Fruit fly (Drosophila melanogaster) whole organism, embryonic: ENCODE measurements around the gene peb.

Experiments used
- Aef1 ChIP-seq: fragments of 200-800 bp; sonication (Bioruptor generic); IDR thresholded peaks from 3 replicates; pipeline ENCODE4 v1.3.6; 2022; ENCODE audit warnings: missing biosample characterization, missing genetic modification characterization
- Asciz ChIP-seq: fragments of 200-800 bp; sonication (Bioruptor generic); optimal IDR thresholded peaks from 2 replicates; lab custom pipeline; 2017; ENCODE audit warnings: missing biosample characterization, mild to moderate bottlenecking, missing genetic modification characterization, missing genetic modification reagents
- BEAF-32 ChIP-seq: fragments of 200-800 bp; sonication (Bioruptor generic); optimal IDR thresholded peaks from 3 replicates; lab custom pipeline; 2017; ENCODE audit warnings: missing biosample characterization, missing genetic modification characterization, mild to moderate bottlenecking, moderate library complexity, missing genetic modification reagents
- BtbVII ChIP-seq: fragments of 200-800 bp; sonication (Bioruptor generic); optimal IDR thresholded peaks from 3 replicates; lab custom pipeline; 2017; ENCODE audit warnings: missing biosample characterization, mild to moderate bottlenecking, missing genetic modification characterization
- CG13287 ChIP-seq: fragments of 200-800 bp; sonication (Bioruptor generic); IDR thresholded peaks from 2 replicates; pipeline ENCODE4 v1.3.6; 2022; ENCODE audit warnings: missing biosample characterization, missing genetic modification characterization; ENCODE audit not compliant: partially characterized antibody
- CG14441 ChIP-seq: fragments of 200-800 bp; sonication (Bioruptor generic); IDR thresholded peaks from 2 replicates; pipeline ENCODE4 v1.3.6; 2022; ENCODE audit warnings: missing biosample characterization, missing genetic modification characterization
- CG1603 ChIP-seq: fragments of 200-800 bp; sonication (Bioruptor generic); optimal IDR thresholded peaks from 2 replicates; lab custom pipeline; 2019; ENCODE audit warnings: missing biosample characterization, mild to moderate bottlenecking, missing genetic modification characterization, moderate library complexity
- CG18476 ChIP-seq: fragments of 200-800 bp; sonication (Bioruptor generic); optimal IDR thresholded peaks from 2 replicates; lab custom pipeline; 2016; ENCODE audit warnings: missing biosample characterization, mild to moderate bottlenecking, missing genetic modification characterization
- CG18764 ChIP-seq: fragments of 200-800 bp; sonication (Bioruptor generic); optimal IDR thresholded peaks from 3 replicates; lab custom pipeline; 2016; ENCODE audit warnings: missing biosample characterization, missing genetic modification characterization
- CG2116 ChIP-seq: fragments of 200-800 bp; sonication (Bioruptor generic); optimal IDR thresholded peaks from 3 replicates; lab custom pipeline; 2018; ENCODE audit warnings: missing biosample characterization, mild to moderate bottlenecking, missing genetic modification characterization
- CG2202 ChIP-seq: fragments of 200-800 bp; sonication (Bioruptor generic); optimal IDR thresholded peaks from 2 replicates; lab custom pipeline; 2018; ENCODE audit warnings: missing biosample characterization, mild to moderate bottlenecking, missing genetic modification characterization
- CG32532 ChIP-seq: fragments of 200-800 bp; sonication (Bioruptor generic); IDR thresholded peaks from 2 replicates; pipeline ENCODE4 v1.3.6; 2022; ENCODE audit warnings: missing biosample characterization, missing genetic modification characterization
- CG34224 ChIP-seq: fragments of 200-800 bp; sonication (Bioruptor generic); IDR thresholded peaks from 3 replicates; pipeline ENCODE4 v1.3.6; 2022; ENCODE audit warnings: missing biosample characterization, missing genetic modification characterization; ENCODE audit not compliant: partially characterized antibody
- CG3995 ChIP-seq: fragments of 200-800 bp; sonication (Bioruptor generic); optimal IDR thresholded peaks from 3 replicates; lab custom pipeline; 2016; ENCODE audit warnings: missing biosample characterization, missing genetic modification characterization
- CG6654 ChIP-seq: fragments of 200-800 bp; sonication (Bioruptor generic); optimal IDR thresholded peaks from 2 replicates; lab custom pipeline; 2017; ENCODE audit warnings: missing biosample characterization, mild to moderate bottlenecking, missing genetic modification characterization
- CG6791 ChIP-seq: fragments of 200-800 bp; sonication (Bioruptor generic); IDR thresholded peaks from 3 replicates; pipeline ENCODE4 v1.3.6; 2022; ENCODE audit warnings: missing biosample characterization, missing genetic modification characterization; ENCODE audit not compliant: partially characterized antibody
- CG6854 ChIP-seq: fragments of 200-800 bp; sonication (Bioruptor generic); optimal IDR thresholded peaks from 3 replicates; lab custom pipeline; 2017; ENCODE audit warnings: missing biosample characterization, mild to moderate bottlenecking, missing genetic modification characterization
- CG9932 ChIP-seq: fragments of 200-800 bp; sonication (Bioruptor generic); IDR thresholded peaks from 2 replicates; pipeline ENCODE4 v1.3.6; 2022; ENCODE audit warnings: missing biosample characterization, missing genetic modification characterization
- Camta ChIP-seq: fragments of 200-800 bp; sonication (Bioruptor generic); optimal IDR thresholded peaks from 2 replicates; lab custom pipeline; 2016; ENCODE audit warnings: missing biosample characterization, missing genetic modification characterization
- Dip3 ChIP-seq: fragments of 200-800 bp; sonication (Bioruptor generic); optimal IDR thresholded peaks from 3 replicates; lab custom pipeline; 2016; ENCODE audit warnings: missing biosample characterization, missing genetic modification characterization
- E2f2 ChIP-seq: fragments of 200-800 bp; sonication (Bioruptor generic); IDR thresholded peaks from 2 replicates; pipeline ENCODE4 v1.3.6; 2022; ENCODE audit warnings: missing biosample characterization, missing genetic modification characterization
- Elba2 ChIP-seq: fragments of 200-800 bp; sonication (Bioruptor generic); optimal IDR thresholded peaks from 3 replicates; lab custom pipeline; 2016; ENCODE audit warnings: missing biosample characterization, missing genetic modification characterization
- Gug ChIP-seq: fragments of 200-800 bp; sonication (Bioruptor generic); IDR thresholded peaks from 4 replicates; pipeline ENCODE4 v1.3.6; 2022; ENCODE audit warnings: missing biosample characterization, missing genetic modification characterization
- HLH54F ChIP-seq: fragments of 200-800 bp; sonication (Bioruptor generic); optimal IDR thresholded peaks from 3 replicates; lab custom pipeline; 2016; ENCODE audit warnings: missing biosample characterization, missing genetic modification characterization
- HLHmδ ChIP-seq: fragments of 200-800 bp; sonication (Bioruptor generic); optimal IDR thresholded peaks from 2 replicates; lab custom pipeline; 2018; ENCODE audit warnings: missing biosample characterization, mild to moderate bottlenecking, missing genetic modification characterization, moderate library complexity
- Hand ChIP-seq: fragments of 200-800 bp; sonication (Bioruptor generic); optimal IDR thresholded peaks from 2 replicates; lab custom pipeline; 2017; ENCODE audit warnings: mild to moderate bottlenecking, missing biosample characterization, missing genetic modification reagents, missing genetic modification characterization
- HmgZ ChIP-seq: fragments of 200-800 bp; sonication (Bioruptor generic); optimal IDR thresholded peaks from 2 replicates; lab custom pipeline; 2018; ENCODE audit warnings: missing biosample characterization, mild to moderate bottlenecking, missing genetic modification characterization
- Hr39 ChIP-seq: fragments of >200 bp; optimal IDR thresholded peaks from 2 replicates; lab custom pipeline; 2017
- Hr78 ChIP-seq, 2 experiments: fragments of 200-800 bp in 1 of 2; fragments of >200 bp in 1 of 2; sonication (Bioruptor generic) in 1 of 2; optimal IDR thresholded peaks; 2 replicates each; lab custom pipeline; 2017 to 2019; ENCODE audit warnings: missing biosample characterization in 2 of 2, missing genetic modification characterization in 2 of 2, mild to moderate bottlenecking in 1 of 2, moderate library complexity in 1 of 2
- Max ChIP-seq: fragments of 200-800 bp; sonication (Bioruptor generic); optimal IDR thresholded peaks from 2 replicates; lab custom pipeline; 2016; ENCODE audit warnings: missing biosample characterization, mild to moderate bottlenecking, missing genetic modification characterization
- Med ChIP-seq: fragments of 200-800 bp; sonication (Bioruptor generic); peaks from one replicate; lab custom pipeline; 2016; ENCODE audit warnings: missing biosample characterization, missing genetic modification characterization, mild to moderate bottlenecking, inconsistent platforms, moderate library complexity
- Meics ChIP-seq: fragments of 200-800 bp; sonication (Bioruptor generic); optimal IDR thresholded peaks from 2 replicates; lab custom pipeline; 2017; ENCODE audit warnings: missing biosample characterization, mild to moderate bottlenecking, missing genetic modification characterization
- Pdp1 ChIP-seq, 2 experiments: fragments of 200-800 bp; sonication (Bioruptor generic); optimal IDR thresholded peaks; 3 replicates each; lab custom pipeline; 2016; ENCODE audit warnings: missing biosample characterization in 2 of 2, missing genetic modification characterization in 2 of 2, mild to moderate bottlenecking in 1 of 2, moderate library complexity in 1 of 2
- Usf ChIP-seq: fragments of 200-800 bp; sonication (Bioruptor generic); optimal IDR thresholded peaks from 2 replicates; lab custom pipeline; 2017; ENCODE audit warnings: missing genotype, missing biosample characterization, missing genetic modification characterization
- YL-1 ChIP-seq: fragments of 200-800 bp; sonication (Bioruptor generic); optimal IDR thresholded peaks from 3 replicates; lab custom pipeline; 2017; ENCODE audit warnings: missing biosample characterization, mild to moderate bottlenecking, missing genetic modification characterization
- ara ChIP-seq: fragments of 200-800 bp; sonication (Bioruptor generic); IDR thresholded peaks from 2 replicates; pipeline ENCODE4 v1.3.6; 2022; ENCODE audit warnings: missing biosample characterization, missing genetic modification characterization
- crol ChIP-seq: fragments of 200-800 bp; sonication (Bioruptor generic); IDR thresholded peaks from 2 replicates; pipeline ENCODE4 v1.3.6; 2022; ENCODE audit warnings: missing biosample characterization, missing genetic modification characterization
- fd96Cb ChIP-seq: fragments of 200-800 bp; sonication (Bioruptor generic); optimal IDR thresholded peaks from 2 replicates; lab custom pipeline; 2018; ENCODE audit warnings: missing biosample characterization, mild to moderate bottlenecking, missing genetic modification characterization, moderate library complexity
- gfzf ChIP-seq: fragments of 200-800 bp; sonication (Bioruptor generic); optimal IDR thresholded peaks from 2 replicates; lab custom pipeline; 2016; ENCODE audit warnings: missing biosample characterization, mild to moderate bottlenecking, missing genetic modification characterization, moderate library complexity
- gsb ChIP-seq: fragments of 200-800 bp; sonication (Bioruptor generic); IDR thresholded peaks from 2 replicates; pipeline ENCODE4 v1.3.6; 2022; ENCODE audit warnings: missing biosample characterization, missing genetic modification characterization
- hb ChIP-seq: fragments of 200-800 bp; sonication (Bioruptor generic); IDR thresholded peaks from 3 replicates; pipeline ENCODE4 v1.3.6; 2022; ENCODE audit warnings: missing biosample characterization, missing genetic modification characterization; ENCODE audit not compliant: partially characterized antibody
- pb ChIP-seq: fragments of 200-800 bp; sonication (Bioruptor generic); optimal IDR thresholded peaks from 3 replicates; lab custom pipeline; 2016; ENCODE audit warnings: missing biosample characterization, missing genetic modification characterization
- sens ChIP-seq: fragments of 200-800 bp; sonication (Bioruptor generic); peaks from one replicate; lab custom pipeline; 2016; ENCODE audit warnings: missing biosample characterization, missing genetic modification characterization
- sens-2 ChIP-seq: fragments of 200-800 bp; sonication (Bioruptor generic); IDR thresholded peaks from 2 replicates; pipeline ENCODE4 v1.3.6; 2022; ENCODE audit warnings: missing biosample characterization, missing genetic modification characterization
- shn ChIP-seq: fragments of 200-800 bp; sonication (Bioruptor generic); optimal IDR thresholded peaks from 3 replicates; lab custom pipeline; 2016; ENCODE audit warnings: missing biosample characterization, missing genetic modification characterization
- ssp ChIP-seq: fragments of 200-800 bp; sonication (Bioruptor generic); IDR thresholded peaks from 2 replicates; pipeline ENCODE4 v1.3.6; 2022; ENCODE audit warnings: missing biosample characterization, missing genetic modification characterization
- stwl ChIP-seq: fragments of 200-800 bp; sonication (Bioruptor generic); optimal IDR thresholded peaks from 3 replicates; lab custom pipeline; 2018; ENCODE audit warnings: missing biosample characterization, mild to moderate bottlenecking, missing genetic modification characterization, moderate library complexity
- tgo ChIP-seq: fragments of 200-800 bp; sonication (Bioruptor generic); IDR thresholded peaks from 3 replicates; pipeline ENCODE4 v1.3.6; 2022; ENCODE audit warnings: missing biosample characterization, missing genetic modification characterization
- tna ChIP-seq: fragments of 200-800 bp; sonication (Bioruptor generic); IDR thresholded peaks from 2 replicates; pipeline ENCODE4 v1.3.6; 2022; ENCODE audit warnings: missing biosample characterization, missing genetic modification characterization; ENCODE audit not compliant: partially characterized antibody
- zfh1 ChIP-seq: fragments of 200-800 bp; sonication (Bioruptor generic); IDR thresholded peaks from 3 replicates; pipeline ENCODE4 v1.3.6; 2022; ENCODE audit warnings: missing biosample characterization, missing genetic modification characterization

The peb gene

dm6 chrX:4647316-4648046, 30.1 kb downstream of the peb start, which contains the start of the genes HLH4C and mRpL30 (continued):
- TF ChIP-seq zfh1 (GFP tag; lab: Robert Waterston, UW) (no peak), CG13287 (GFP tag; lab: Robert Waterston, UW) (peak; percentile 81), E2f2 (GFP tag; lab: Robert Waterston, UW) (peak; percentile 78), sens-2 (GFP tag; lab: Robert Waterston, UW) (no peak), HLHmδ (GFP tag; lab: Kevin White, UChicago) (no peak), tna (GFP tag; lab: Robert Waterston, UW) (peak; percentile 99), Dip3 (GFP tag; lab: Kevin White, UChicago) (no peak), CG6854 (GFP tag; lab: Kevin White, UChicago) (no peak), Usf (GFP tag; lab: Kevin White, UChicago) (no peak), Hand (GFP tag; lab: Kevin White, UChicago) (no peak), stwl (tag; lab: Kevin White, UChicago) (peak; percentile 63), BtbVII (GFP tag; lab: Kevin White, UChicago) (no peak), crol (no peak), YL-1 (GFP tag; lab: Kevin White, UChicago) (peak; percentile 39), HLH54F (GFP tag; lab: Kevin White, UChicago) (no peak), sens (GFP tag; lab: Kevin White, UChicago) (no peak), Med (GFP tag; lab: Kevin White, UChicago) (no peak), HmgZ (tag; lab: Kevin White, UChicago) (no peak), CG1603 (tag; lab: Kevin White, UChicago) (no peak), CG3995 (no peak), CG2202 (tag; lab: Kevin White, UChicago) (no peak), Camta (GFP tag; lab: Kevin White, UChicago) (no peak), CG6654 (GFP tag; lab: Kevin White, UChicago) (no peak), Max (GFP tag; lab: Kevin White, UChicago) (no peak), CG9932 (GFP tag; lab: Robert Waterston, UW) (no peak), CG18764 (no peak), ara (no peak), CG34224 (peak; percentile 90), gsb (GFP tag; lab: Robert Waterston, UW) (no peak), Pdp1 (GFP tag; optimal IDR thresholded peaks at IDR 0.05; lab: Kevin White, UChicago) (peak in 1 of 2 experiments; percentile 99), tgo (GFP tag; lab: Robert Waterston, UW) (no peak), BEAF-32 (GFP tag; lab: Kevin White, UChicago) (peak; percentile 40), gfzf (no peak), CG6791 (GFP tag; lab: Robert Waterston, UW) (peak; percentile 97), fd96Cb (no peak), Gug (GFP tag; lab: Robert Waterston, UW) (no peak), Meics (GFP tag; lab: Kevin White, UChicago) (no peak), CG2116 (GFP tag; lab: Kevin White, UChicago) (peak; percentile 20), hb (GFP tag; lab: Robert Waterston, UW) (peak; percentile 97), CG14441 (GFP tag; lab: Robert Waterston, UW) (no peak), Hr39 (lab: Kevin White, UChicago) (no peak), pb (GFP tag; lab: Kevin White, UChicago) (no peak), ssp (GFP tag; lab: Robert Waterston, UW) (no peak), Elba2 (GFP tag; lab: Kevin White, UChicago) (no peak), Asciz (GFP tag; lab: Kevin White, UChicago) (no peak), shn (GFP tag; lab: Kevin White, UChicago) (no peak), CG32532 (GFP tag; lab: Robert Waterston, UW) (no peak), Aef1 (GFP tag; lab: Robert Waterston, UW) (no peak), Hr78 (GFP tag; optimal IDR thresholded peaks at IDR 0.05; lab: Kevin White, UChicago) (no peak), CG18476 (no peak)
